Worm (Caenorhabditis elegans): ENCODE results near the gene C46A5.1.

ce11 chrIV:7734173-7734572 is 29.6 kb upstream of the C46A5.1 start:
- TF ChIP-seq ref-1 (GFP tag; conservative IDR thresholded peaks at IDR 0.05) (no peak), med-1 (GFP tag; optimal IDR thresholded peaks at IDR 0.05; ENCODE audit: insufficient read depth) (no peak), T22C8.4 (GFP tag; IDR thresholded peaks at IDR 0.05) (no peak), flt-1 (GFP tag; IDR thresholded peaks at IDR 0.05) (no peak), tab-1 (GFP tag; IDR thresholded peaks at IDR 0.05) (no peak)
